Worm (Caenorhabditis elegans) whole organism, young adult: ENCODE results near the gene nifk-1.

Experiments
- B0019.2 ChIP-seq: fragments of 200-800 bp; sonication (Bioruptor generic); conservative IDR thresholded peaks from 2 replicates; pipeline ENCODE4 v1.3.6; 2022; ENCODE audit warnings: missing genetic modification reagents, missing genetic modification characterization, missing compliant biosample characterization
- B0261.1 ChIP-seq: sonication (generic microtip); optimal IDR thresholded peaks from 2 replicates; lab custom pipeline; 2016; ENCODE audit warnings: mild to moderate bottlenecking, missing genetic modification characterization, moderate library complexity, missing compliant biosample characterization
- D2030.7 ChIP-seq: fragments of 200-800 bp; sonication (Bioruptor generic); IDR thresholded peaks from 2 replicates; pipeline ENCODE4 v1.3.6; 2022; ENCODE audit warnings: missing genetic modification reagents, missing genetic modification characterization, missing compliant biosample characterization
- F33H1.4 ChIP-seq: fragments of 200-800 bp; sonication (Bioruptor generic); IDR thresholded peaks from 2 replicates; pipeline ENCODE4 v1.3.6; 2022; ENCODE audit warnings: missing genetic modification reagents, missing genetic modification characterization, missing compliant biosample characterization
- F39B2.1 ChIP-seq: fragments of 200-800 bp; sonication (Bioruptor generic); IDR thresholded peaks from 2 replicates; pipeline ENCODE4 v1.3.6; 2022; ENCODE audit warnings: missing genetic modification reagents, missing genetic modification characterization, missing compliant biosample characterization
- F49E8.2 ChIP-seq: sonication (generic microtip); optimal IDR thresholded peaks from 3 replicates; lab custom pipeline; 2017; ENCODE audit warnings: missing genetic modification characterization, mild to moderate bottlenecking, missing compliant biosample characterization, antibody characterized with exemption, moderate library complexity; ENCODE audit not compliant: insufficient read depth
- F52B5.7 ChIP-seq: sonication (generic microtip); optimal IDR thresholded peaks from 2 replicates; lab custom pipeline; 2016; ENCODE audit warnings: mild to moderate bottlenecking, missing genetic modification characterization, missing compliant biosample characterization
- F55B11.4 ChIP-seq: sonication (generic microtip); optimal IDR thresholded peaks from 2 replicates; lab custom pipeline; 2016; ENCODE audit warnings: missing compliant biosample characterization, missing genetic modification characterization, borderline replicate concordance; ENCODE audit not compliant: insufficient read depth
- T26A5.8 ChIP-seq: sonication (generic microtip); optimal IDR thresholded peaks from 2 replicates; lab custom pipeline; 2016; ENCODE audit warnings: missing genetic modification characterization, missing compliant biosample characterization
- Y53F4B.3 ChIP-seq: fragments of 200-800 bp; sonication (Bioruptor generic); IDR thresholded peaks from 2 replicates; pipeline ENCODE4 v1.3.6; 2022; ENCODE audit warnings: missing genetic modification reagents, missing genetic modification characterization, missing compliant biosample characterization
- Y56A3A.18 ChIP-seq: fragments of 200-800 bp; sonication (Bioruptor generic); IDR thresholded peaks from 2 replicates; pipeline ENCODE4 v1.3.6; 2022; ENCODE audit warnings: missing genetic modification reagents, missing genetic modification characterization, missing compliant biosample characterization
- Y79H2A.3 ChIP-seq: fragments of 200-800 bp; sonication (Bioruptor generic); conservative IDR thresholded peaks from 2 replicates; pipeline ENCODE4 v1.3.6; 2022; ENCODE audit warnings: missing genetic modification reagents, missing genetic modification characterization, missing compliant biosample characterization
- ama-1 ChIP-seq, 3 experiments: fragments of 150-350 bp in 1 of 3; sonication (generic microtip) in 2 of 3; optimal IDR thresholded peaks; 2 replicates each; lab custom pipeline; 2014 to 2018; ENCODE audit warnings: missing biosample characterization in 2 of 3, missing genetic modification characterization in 2 of 3, missing genetic modification reagents in 2 of 3
- atf-7 ChIP-seq: sonication (generic microtip); optimal IDR thresholded peaks from 2 replicates; lab custom pipeline; 2017; ENCODE audit warnings: mild to moderate bottlenecking, missing genetic modification characterization, missing compliant biosample characterization
- ccch-3 ChIP-seq: fragments of 200-800 bp; sonication (Bioruptor generic); optimal IDR thresholded peaks from 2 replicates; lab custom pipeline; 2018; ENCODE audit warnings: mild to moderate bottlenecking, missing genetic modification characterization, missing compliant biosample characterization
- cebp-2 ChIP-seq: fragments of 200-800 bp; sonication (Bioruptor generic); IDR thresholded peaks from 2 replicates; pipeline ENCODE4 v1.3.6; 2022; ENCODE audit warnings: missing genetic modification characterization, missing compliant biosample characterization
- ceh-100 ChIP-seq: fragments of 200-800 bp; sonication (Bioruptor generic); IDR thresholded peaks from 2 replicates; pipeline ENCODE4 v1.3.6; 2022; ENCODE audit warnings: missing genetic modification reagents, missing genetic modification characterization, missing compliant biosample characterization
- ceh-40 ChIP-seq: fragments of 200-800 bp; sonication (Bioruptor generic); IDR thresholded peaks from 2 replicates; pipeline ENCODE4 v1.3.6; 2022; ENCODE audit warnings: missing genetic modification characterization, missing compliant biosample characterization
- ceh-91 ChIP-seq: fragments of 200-800 bp; sonication (Bioruptor generic); IDR thresholded peaks from 2 replicates; pipeline ENCODE4 v1.3.6; 2022; ENCODE audit warnings: missing genetic modification reagents, missing genetic modification characterization, missing compliant biosample characterization
- dpl-1 ChIP-seq: fragments of 150-350 bp; optimal IDR thresholded peaks from 2 replicates; lab custom pipeline; 2014; ENCODE audit warnings: missing biosample characterization, missing genetic modification reagents, missing genetic modification characterization
- egl-18 ChIP-seq: fragments of 200-800 bp; sonication (Bioruptor generic); IDR thresholded peaks from 2 replicates; pipeline ENCODE4 v1.3.6; 2022; ENCODE audit warnings: missing genetic modification reagents, missing genetic modification characterization, missing compliant biosample characterization
- ekl-4 ChIP-seq: fragments of 200-800 bp; sonication (Bioruptor generic); IDR thresholded peaks from 2 replicates; pipeline ENCODE4 v1.3.6; 2022; ENCODE audit warnings: missing genetic modification reagents, missing genetic modification characterization, missing compliant biosample characterization
- hlh-26 ChIP-seq: fragments of 200-800 bp; sonication (Bioruptor generic); conservative IDR thresholded peaks from 2 replicates; pipeline ENCODE4 v1.3.6; 2022; ENCODE audit warnings: missing genetic modification reagents, missing genetic modification characterization, missing compliant biosample characterization
- lag-1 ChIP-seq: fragments of 200-800 bp; sonication (Bioruptor generic); IDR thresholded peaks from 2 replicates; pipeline ENCODE4 v1.3.6; 2022; ENCODE audit warnings: missing genetic modification reagents, missing genetic modification characterization, missing compliant biosample characterization
- let-607 ChIP-seq, 2 experiments: fragments of 200-800 bp in 1 of 2; sonication (Bioruptor generic) in 1 of 2; sonication (generic microtip) in 1 of 2; optimal IDR thresholded peaks; 2 replicates each; lab custom pipeline; 2016 to 2018; ENCODE audit warnings: mild to moderate bottlenecking in 2 of 2, missing compliant biosample characterization in 2 of 2, missing genetic modification characterization in 2 of 2, moderate library complexity in 2 of 2, missing genotype in 1 of 2
- lin-26 ChIP-seq: fragments of 200-800 bp; sonication (Bioruptor generic); IDR thresholded peaks from 2 replicates; pipeline ENCODE4 v1.3.6; 2022; ENCODE audit warnings: missing genetic modification reagents, missing genetic modification characterization, missing compliant biosample characterization
- lin-54 ChIP-seq: fragments of 200-800 bp; sonication (Bioruptor generic); optimal IDR thresholded peaks from 2 replicates; lab custom pipeline; 2018; ENCODE audit warnings: mild to moderate bottlenecking, missing genetic modification characterization, missing compliant biosample characterization
- lsy-27 ChIP-seq: sonication (generic microtip); optimal IDR thresholded peaks from 2 replicates; lab custom pipeline; 2017; ENCODE audit warnings: missing genetic modification characterization, mild to moderate bottlenecking, missing compliant biosample characterization, antibody characterized with exemption, missing genotype, borderline replicate concordance; ENCODE audit not compliant: insufficient read depth
- madf-6 ChIP-seq: fragments of 200-800 bp; sonication (Bioruptor generic); IDR thresholded peaks from 2 replicates; pipeline ENCODE4 v1.3.6; 2022; ENCODE audit warnings: missing genetic modification reagents, missing genetic modification characterization, missing compliant biosample characterization
- mel-28 ChIP-seq: sonication (generic microtip); optimal IDR thresholded peaks from 2 replicates; lab custom pipeline; 2016; ENCODE audit warnings: borderline replicate concordance, mild to moderate bottlenecking, missing genetic modification characterization, missing compliant biosample characterization
- nfya-1 ChIP-seq: sonication (generic microtip); optimal IDR thresholded peaks from 2 replicates; lab custom pipeline; 2017; ENCODE audit warnings: antibody characterized with exemption, missing compliant biosample characterization, missing genetic modification characterization, borderline replicate concordance; ENCODE audit not compliant: insufficient read depth
- nfya-2 ChIP-seq: fragments of 200-800 bp; sonication (Bioruptor generic); IDR thresholded peaks from 2 replicates; pipeline ENCODE4 v1.3.6; 2022; ENCODE audit warnings: missing genetic modification reagents, missing genetic modification characterization, missing compliant biosample characterization
- nhr-120 ChIP-seq: fragments of 200-800 bp; sonication (Bioruptor generic); IDR thresholded peaks from 2 replicates; pipeline ENCODE4 v1.3.6; 2022; ENCODE audit warnings: missing genetic modification characterization, missing compliant biosample characterization
- nhr-27 ChIP-seq: fragments of 200-800 bp; sonication (Bioruptor generic); optimal IDR thresholded peaks from 2 replicates; lab custom pipeline; 2018; ENCODE audit warnings: mild to moderate bottlenecking, missing genetic modification characterization, moderate library complexity, missing compliant biosample characterization
- nhr-80 ChIP-seq: sonication (generic microtip); optimal IDR thresholded peaks from 2 replicates; lab custom pipeline; 2016; ENCODE audit warnings: missing genetic modification characterization, missing compliant biosample characterization
- nhr-90 ChIP-seq: sonication (generic microtip); optimal IDR thresholded peaks from 2 replicates; lab custom pipeline; 2016; ENCODE audit warnings: missing genotype, mild to moderate bottlenecking, missing genetic modification characterization, missing compliant biosample characterization
- rcor-1 ChIP-seq: fragments of 200-800 bp; sonication (Bioruptor generic); IDR thresholded peaks from 2 replicates; pipeline ENCODE4 v1.3.6; 2022; ENCODE audit warnings: missing genetic modification reagents, missing genetic modification characterization, missing compliant biosample characterization
- snpc-1.1 ChIP-seq: sonication (generic microtip); optimal IDR thresholded peaks from 2 replicates; lab custom pipeline; 2017; ENCODE audit warnings: missing genetic modification characterization, mild to moderate bottlenecking, missing compliant biosample characterization, antibody characterized with exemption, moderate library complexity, missing genotype, missing genetic modification reagents; ENCODE audit not compliant: insufficient read depth
- snpc-3.4 ChIP-seq: sonication (generic microtip); optimal IDR thresholded peaks from 2 replicates; lab custom pipeline; 2017; ENCODE audit warnings: missing genetic modification characterization, mild to moderate bottlenecking, missing compliant biosample characterization, antibody characterized with exemption, moderate library complexity, missing genotype, missing genetic modification reagents
- sptf-2 ChIP-seq: fragments of 200-800 bp; sonication (Bioruptor generic); optimal IDR thresholded peaks from 2 replicates; lab custom pipeline; 2018; ENCODE audit warnings: mild to moderate bottlenecking, missing genetic modification characterization, missing compliant biosample characterization
- tbp1 ChIP-seq: fragments of 200-800 bp; sonication (Bioruptor generic); optimal IDR thresholded peaks from 2 replicates; lab custom pipeline; 2018; ENCODE audit warnings: mild to moderate bottlenecking, missing genetic modification characterization, missing compliant biosample characterization
- ztf-25 ChIP-seq: fragments of 200-800 bp; sonication (Bioruptor generic); IDR thresholded peaks from 2 replicates; pipeline ENCODE4 v1.3.6; 2022; ENCODE audit warnings: missing genetic modification reagents, missing genetic modification characterization, missing compliant biosample characterization

The nifk-1 gene

DNA sequence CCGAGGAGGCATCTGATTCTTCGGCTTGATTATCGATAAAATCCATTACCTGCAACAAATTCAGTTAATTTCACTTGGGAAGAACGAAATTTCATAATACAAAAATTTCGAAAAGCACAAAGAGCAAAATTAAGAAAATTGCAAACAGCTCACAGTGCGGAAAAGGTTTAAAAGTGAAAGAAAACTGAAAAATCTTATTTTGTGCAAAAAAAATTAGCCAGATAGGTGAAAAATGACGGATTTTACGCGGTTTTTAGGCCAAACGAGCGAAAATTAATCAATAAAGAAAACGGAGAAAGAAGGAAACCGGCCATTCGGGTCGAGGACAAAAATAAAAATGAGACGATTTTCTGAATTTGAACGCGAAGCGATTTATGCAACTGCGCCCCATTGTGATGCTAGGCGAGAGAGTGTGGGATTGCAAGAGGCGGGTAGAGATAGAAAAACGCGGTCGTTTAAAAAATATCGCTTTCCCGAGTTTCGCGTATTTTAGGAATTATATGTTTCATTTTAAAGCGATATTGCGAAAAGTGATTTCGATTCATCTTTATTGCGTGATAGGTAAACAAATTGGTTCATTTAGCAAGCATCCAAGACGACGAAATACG, 27.6 kb upstream of the nifk-1 start, which contains the start of gene emb-5 (continued):
- TF ChIP-seq F49E8.2 (tag; lab: Kevin White, UChicago) (no peak), F55B11.4 (tag; lab: Kevin White, UChicago) (no peak), ztf-25 (no peak), nhr-80 (tag; lab: Kevin White, UChicago) (no peak), D2030.7 (GFP tag; lab: Robert Waterston, UW) (0 out of 2 replicates have a peak, but pooled peaks have one; percentile 12), mel-28 (tag; lab: Kevin White, UChicago) (no peak), atf-7 (tag; lab: Kevin White, UChicago) (no peak), Y53F4B.3 (no peak), lag-1 (GFP tag; lab: Robert Waterston, UW) (no peak), B0261.1 (tag; lab: Kevin White, UChicago) (no peak), snpc-1.1 (tag; lab: Kevin White, UChicago) (no peak), rcor-1 (no peak), ceh-91 (no peak), Y79H2A.3 (GFP tag; lab: Robert Waterston, UW) (no peak), nhr-90 (tag; lab: Kevin White, UChicago) (no peak), lin-26 (GFP tag; lab: Robert Waterston, UW) (no peak), F39B2.1 (GFP tag; lab: Robert Waterston, UW) (no peak), lin-54 (peak; percentile 90), ceh-100 (GFP tag; lab: Robert Waterston, UW) (no peak), tbp1 (GFP tag; lab: Kevin White, UChicago) (no peak), nfya-2 (no peak), madf-6 (peak; percentile 43; the same call in 1 of the 2 replicates), nfya-1 (tag; lab: Kevin White, UChicago) (no peak), hlh-26 (no peak), lsy-27 (no peak), ceh-40 (GFP tag; lab: Robert Waterston, UW) (no peak), ekl-4 (GFP tag; lab: Robert Waterston, UW) (no peak), let-607 (tag; optimal IDR thresholded peaks at IDR 0.05; lab: Kevin White, UChicago) (no peak), T26A5.8 (no peak), F33H1.4 (GFP tag; lab: Robert Waterston, UW) (0 out of 2 replicates have a peak, but pooled peaks have one; percentile 41), Y56A3A.18 (GFP tag; lab: Robert Waterston, UW) (no peak), cebp-2 (no peak), dpl-1 (GFP tag; lab: Kevin White, UChicago) (peak; percentile 63), egl-18 (GFP tag; lab: Robert Waterston, UW) (no peak), F52B5.7 (tag; lab: Kevin White, UChicago) (no peak), ama-1 (optimal IDR thresholded peaks at IDR 0.05; lab: Kevin White, UChicago) (no peak), ama-1 (GFP tag; optimal IDR thresholded peaks at IDR 0.05; lab: Kevin White, UChicago) (no peak), B0019.2 (GFP tag; lab: Robert Waterston, UW) (no peak), sptf-2 (no peak), snpc-3.4 (tag; lab: Kevin White, UChicago) (peak; percentile 18), nhr-27 (tag; lab: Kevin White, UChicago) (no peak), ccch-3 (no peak), nhr-120 (GFP tag; lab: Robert Waterston, UW) (no peak)
